Worm (Caenorhabditis elegans) whole organism, young adult: ENCODE results near the gene let-711.

Experiments used
- B0336.3 ChIP-seq: fragments of 200-800 bp; sonication (Bioruptor generic); IDR thresholded peaks from 2 replicates; pipeline ENCODE4 v1.3.6; 2022; ENCODE audit warnings: missing genetic modification characterization, missing compliant biosample characterization
- C17E4.6 ChIP-seq: fragments of 200-800 bp; sonication (Bioruptor generic); IDR thresholded peaks from 2 replicates; pipeline ENCODE4 v1.3.6; 2022; ENCODE audit warnings: missing genetic modification reagents, missing genetic modification characterization, missing compliant biosample characterization
- F10E7.11 ChIP-seq: sonication (generic microtip); optimal IDR thresholded peaks from 2 replicates; lab custom pipeline; 2017; ENCODE audit warnings: mild to moderate bottlenecking, missing genetic modification characterization, moderate library complexity, missing compliant biosample characterization
- F52B5.7 ChIP-seq: sonication (generic microtip); optimal IDR thresholded peaks from 2 replicates; lab custom pipeline; 2016; ENCODE audit warnings: mild to moderate bottlenecking, missing genetic modification characterization, missing compliant biosample characterization
- K11D2.4 ChIP-seq: fragments of 200-800 bp; sonication (Bioruptor generic); IDR thresholded peaks from 2 replicates; pipeline ENCODE4 v1.3.6; 2022; ENCODE audit warnings: missing genetic modification reagents, missing genetic modification characterization, missing compliant biosample characterization
- T26A5.8 ChIP-seq: sonication (generic microtip); optimal IDR thresholded peaks from 2 replicates; lab custom pipeline; 2016; ENCODE audit warnings: missing genetic modification characterization, missing compliant biosample characterization
- Y56A3A.18 ChIP-seq: fragments of 200-800 bp; sonication (Bioruptor generic); IDR thresholded peaks from 2 replicates; pipeline ENCODE4 v1.3.6; 2022; ENCODE audit warnings: missing genetic modification reagents, missing genetic modification characterization, missing compliant biosample characterization
- athp-1 ChIP-seq: sonication (generic microtip); optimal IDR thresholded peaks from 2 replicates; lab custom pipeline; 2017; ENCODE audit warnings: mild to moderate bottlenecking, missing genetic modification characterization, missing compliant biosample characterization
- attf-3 ChIP-seq: fragments of 200-800 bp; sonication (Bioruptor generic); conservative IDR thresholded peaks from 2 replicates; pipeline ENCODE4 v1.3.6; 2022; ENCODE audit warnings: missing genetic modification reagents, missing genetic modification characterization, missing compliant biosample characterization
- bed-2 ChIP-seq: fragments of 200-800 bp; sonication (Bioruptor generic); IDR thresholded peaks from 2 replicates; pipeline ENCODE4 v1.3.6; 2022; ENCODE audit warnings: missing genetic modification reagents, missing genetic modification characterization, missing compliant biosample characterization
- cebp-1 ChIP-seq, 2 experiments: fragments of 200-800 bp in 1 of 2; sonication (Bioruptor generic) in 1 of 2; sonication (generic microtip) in 1 of 2; IDR thresholded peaks in 1 of 2; optimal IDR thresholded peaks in 1 of 2; 2 replicates each; pipeline versions ENCODE4 v1.3.6 to Lab custom; 2017 to 2022; ENCODE audit warnings: missing compliant biosample characterization in 2 of 2, missing genetic modification characterization in 2 of 2, mild to moderate bottlenecking in 1 of 2, missing genetic modification reagents in 1 of 2, moderate library complexity in 1 of 2
- ceh-58 ChIP-seq: fragments of 200-800 bp; sonication (Bioruptor generic); IDR thresholded peaks from 2 replicates; pipeline ENCODE4 v1.3.6; 2022; ENCODE audit warnings: missing genetic modification characterization, missing compliant biosample characterization
- ceh-79 ChIP-seq: sonication (generic microtip); optimal IDR thresholded peaks from 2 replicates; lab custom pipeline; 2017; ENCODE audit warnings: mild to moderate bottlenecking, missing genetic modification characterization, missing compliant biosample characterization
- chd-7 ChIP-seq: sonication (generic microtip); optimal IDR thresholded peaks from 2 replicates; lab custom pipeline; 2016; ENCODE audit warnings: mild to moderate bottlenecking, missing genetic modification characterization, moderate library complexity, missing compliant biosample characterization
- dox-1 ChIP-seq: fragments of 200-800 bp; sonication (Bioruptor generic); IDR thresholded peaks from 2 replicates; pipeline ENCODE4 v1.3.6; 2022; ENCODE audit warnings: missing genetic modification reagents, missing genetic modification characterization, missing compliant biosample characterization
- ets-4 ChIP-seq: fragments of 200-800 bp; sonication (Bioruptor generic); optimal IDR thresholded peaks from 2 replicates; lab custom pipeline; 2018; ENCODE audit warnings: mild to moderate bottlenecking, missing genetic modification characterization, missing compliant biosample characterization
- him-1 ChIP-seq: sonication (generic microtip); optimal IDR thresholded peaks from 2 replicates; lab custom pipeline; 2016; ENCODE audit warnings: missing genotype, missing genetic modification reagents, missing genetic modification characterization, missing compliant biosample characterization
- hrde-1 ChIP-seq: sonication (generic microtip); optimal IDR thresholded peaks from 2 replicates; lab custom pipeline; 2016; ENCODE audit warnings: missing genetic modification characterization, mild to moderate bottlenecking, missing compliant biosample characterization, moderate library complexity, missing genotype, missing genetic modification reagents, borderline replicate concordance
- let-607 ChIP-seq, 2 experiments: fragments of 200-800 bp in 1 of 2; sonication (Bioruptor generic) in 1 of 2; sonication (generic microtip) in 1 of 2; optimal IDR thresholded peaks; 2 replicates each; lab custom pipeline; 2016 to 2018; ENCODE audit warnings: mild to moderate bottlenecking in 2 of 2, missing compliant biosample characterization in 2 of 2, missing genetic modification characterization in 2 of 2, moderate library complexity in 2 of 2, missing genotype in 1 of 2
- lin-40 ChIP-seq: sonication (generic microtip); optimal IDR thresholded peaks from 2 replicates; lab custom pipeline; 2016; ENCODE audit warnings: missing genetic modification characterization, mild to moderate bottlenecking, missing compliant biosample characterization, missing genotype, missing genetic modification reagents
- lin-54 ChIP-seq: fragments of 200-800 bp; sonication (Bioruptor generic); optimal IDR thresholded peaks from 2 replicates; lab custom pipeline; 2018; ENCODE audit warnings: mild to moderate bottlenecking, missing genetic modification characterization, missing compliant biosample characterization
- mxl-1 ChIP-seq: sonication (generic microtip); optimal IDR thresholded peaks from 2 replicates; lab custom pipeline; 2016; ENCODE audit warnings: missing genetic modification characterization, missing compliant biosample characterization
- nfya-1 ChIP-seq: sonication (generic microtip); optimal IDR thresholded peaks from 2 replicates; lab custom pipeline; 2017; ENCODE audit warnings: antibody characterized with exemption, missing compliant biosample characterization, missing genetic modification characterization, borderline replicate concordance; ENCODE audit not compliant: insufficient read depth
- nfya-2 ChIP-seq: fragments of 200-800 bp; sonication (Bioruptor generic); IDR thresholded peaks from 2 replicates; pipeline ENCODE4 v1.3.6; 2022; ENCODE audit warnings: missing genetic modification reagents, missing genetic modification characterization, missing compliant biosample characterization
- nfyb-1 ChIP-seq: fragments of 200-800 bp; sonication (Bioruptor generic); IDR thresholded peaks from 2 replicates; pipeline ENCODE4 v1.3.6; 2022; ENCODE audit warnings: missing genetic modification reagents, missing genetic modification characterization, missing compliant biosample characterization
- nhr-80 ChIP-seq: sonication (generic microtip); optimal IDR thresholded peaks from 2 replicates; lab custom pipeline; 2016; ENCODE audit warnings: missing genetic modification characterization, missing compliant biosample characterization
- nhr-90 ChIP-seq: sonication (generic microtip); optimal IDR thresholded peaks from 2 replicates; lab custom pipeline; 2016; ENCODE audit warnings: missing genotype, mild to moderate bottlenecking, missing genetic modification characterization, missing compliant biosample characterization
- pha-4 ChIP-seq: fragments of 150-350 bp; sonication (generic microtip); optimal IDR thresholded peaks from 2 replicates; lab custom pipeline; 2014; ENCODE audit warnings: missing biosample characterization, missing genetic modification reagents, missing genetic modification characterization
- rpc-1 ChIP-seq, 2 experiments: fragments of 150-350 bp in 1 of 2; sonication (generic microtip) in 1 of 2; optimal IDR thresholded peaks; 2 replicates each; lab custom pipeline; 2014 to 2018; ENCODE audit warnings: missing biosample characterization in 1 of 2, missing genetic modification characterization in 1 of 2, missing genetic modification reagents in 1 of 2, missing genotype in 1 of 2
- sdz-38 ChIP-seq: sonication (generic microtip); optimal IDR thresholded peaks from 2 replicates; lab custom pipeline; 2016; ENCODE audit warnings: missing genotype, missing genetic modification characterization, missing compliant biosample characterization
- snpc-4 ChIP-seq, 5 experiments: fragments of 150-350 bp in 1 of 5; sonication (generic microtip) in 4 of 5; optimal IDR thresholded peaks; 2 replicates each; lab custom pipeline; 2014 to 2018; ENCODE audit warnings: missing genetic modification characterization in 5 of 5, missing biosample characterization in 3 of 5, antibody characterized with exemption in 2 of 5, mild to moderate bottlenecking in 2 of 5, missing compliant biosample characterization in 2 of 5, missing genotype in 2 of 5, moderate library complexity in 2 of 5, missing genetic modification reagents in 1 of 5
- tbp1 ChIP-seq: fragments of 200-800 bp; sonication (Bioruptor generic); optimal IDR thresholded peaks from 2 replicates; lab custom pipeline; 2018; ENCODE audit warnings: mild to moderate bottlenecking, missing genetic modification characterization, missing compliant biosample characterization
- tlf-1 ChIP-seq: fragments of 200-800 bp; sonication (Bioruptor generic); optimal IDR thresholded peaks from 2 replicates; lab custom pipeline; 2018; ENCODE audit warnings: mild to moderate bottlenecking, missing genetic modification characterization, missing compliant biosample characterization
- xnd-1 ChIP-seq: sonication (generic microtip); optimal IDR thresholded peaks from 2 replicates; lab custom pipeline; 2016; ENCODE audit warnings: missing genotype, missing genetic modification reagents, missing genetic modification characterization, missing compliant biosample characterization
- ztf-3 ChIP-seq: fragments of 200-800 bp; sonication (Bioruptor generic); optimal IDR thresholded peaks from 2 replicates; lab custom pipeline; 2018; ENCODE audit warnings: mild to moderate bottlenecking, missing genetic modification characterization, missing compliant biosample characterization

let-711 gene

ce11 chrIII:6947896-6948295 is 1.4 kb downstream of the let-711 start:
- TF ChIP-seq sdz-38 (tag; lab: Kevin White, UChicago) (no peak), dox-1 (no peak), cebp-1 (GFP tag; IDR thresholded peaks at IDR 0.05; lab: Robert Waterston, UW) (no peak), cebp-1 (tag; optimal IDR thresholded peaks at IDR 0.05; lab: Kevin White, UChicago) (peak; percentile 17), rpc-1 (optimal IDR thresholded peaks at IDR 0.05; lab: Kevin White, UChicago) (no peak), rpc-1 (tag; optimal IDR thresholded peaks at IDR 0.05; lab: Kevin White, UChicago) (no peak), nhr-90 (tag; lab: Kevin White, UChicago) (no peak), F52B5.7 (tag; lab: Kevin White, UChicago) (no peak), nhr-80 (tag; lab: Kevin White, UChicago) (peak; percentile 24), mxl-1 (tag; lab: Kevin White, UChicago) (no peak), nfya-1 (tag; lab: Kevin White, UChicago) (no peak), hrde-1 (tag; lab: Kevin White, UChicago) (no peak), him-1 (tag; lab: Kevin White, UChicago) (no peak), lin-54 (GFP tag; lab: Kevin White, UChicago) (no peak), chd-7 (tag; lab: Kevin White, UChicago) (no peak), lin-40 (tag; lab: Kevin White, UChicago) (no peak), nfya-2 (no peak), attf-3 (GFP tag; lab: Robert Waterston, UW) (peak; percentile 50), F10E7.11 (tag; lab: Kevin White, UChicago) (no peak), ets-4 (GFP tag; lab: Kevin White, UChicago) (no peak), xnd-1 (tag; lab: Kevin White, UChicago) (no peak), bed-2 (GFP tag; lab: Robert Waterston, UW) (no peak), tlf-1 (no peak), B0336.3 (GFP tag; lab: Robert Waterston, UW) (no peak), ceh-79 (tag; lab: Kevin White, UChicago) (no peak), nfyb-1 (GFP tag; lab: Robert Waterston, UW) (no peak)

- no peak for TF ChIP-seq ceh-58 (GFP tag; lab: Robert Waterston, UW)
- no peak for TF ChIP-seq snpc-4 (GFP tag; optimal IDR thresholded peaks at IDR 0.05; lab: Kevin White, UChicago)
- peak in 1 of 4 experiments; percentile 32 for TF ChIP-seq snpc-4 (tag; optimal IDR thresholded peaks at IDR 0.05; lab: Kevin White, UChicago)
- no peak for TF ChIP-seq athp-1 (tag; lab: Kevin White, UChicago)
- no peak for TF ChIP-seq C17E4.6
- no peak for TF ChIP-seq Y56A3A.18 (GFP tag; lab: Robert Waterston, UW)
- no peak for TF ChIP-seq ztf-3 (GFP tag; lab: Kevin White, UChicago)
- TF ChIP-seq let-607 (tag; optimal IDR thresholded peaks at IDR 0.05; lab: Kevin White, UChicago), result peak in 1 of 2 experiments; percentile 13
- TF ChIP-seq K11D2.4 (GFP tag; lab: Robert Waterston, UW), result no peak
- no peak for TF ChIP-seq pha-4 (tag; lab: Kevin White, UChicago)
- no peak for TF ChIP-seq cebp-1 (GFP tag; IDR thresholded peaks at IDR 0.05; lab: Robert Waterston, UW)
- peak; percentile 11 for TF ChIP-seq cebp-1 (tag; optimal IDR thresholded peaks at IDR 0.05; lab: Kevin White, UChicago)
- no peak for TF ChIP-seq tbp1 (GFP tag; lab: Kevin White, UChicago)
- TF ChIP-seq T26A5.8, result no peak
- TF ChIP-seq, all 124 proteins: peak for 3
Observed at ce11 chrIII:6951435-6951834, 4.9 kb downstream of the let-711 start.
